Fruit fly (Drosophila melanogaster) whole organism, embryonic: Measurements from ENCODE around the gene CG46310.
A peak's percentile ranks its signal among the peaks of the same experiment; 100 is the strongest.

Experiments used
- B-H1 ChIP-seq: fragments of 200-800 bp; sonication (Bioruptor generic); IDR thresholded peaks from 3 replicates; pipeline ENCODE4 v1.3.6; 2022; ENCODE audit warnings: missing biosample characterization, missing genetic modification characterization
- Bgb ChIP-seq: fragments of 200-800 bp; sonication (Bioruptor generic); IDR thresholded peaks from 2 replicates; pipeline ENCODE4 v1.3.6; 2022; ENCODE audit warnings: missing biosample characterization, missing genetic modification characterization; ENCODE audit not compliant: partially characterized antibody
- CG11398 ChIP-seq: fragments of 200-800 bp; sonication (Bioruptor generic); optimal IDR thresholded peaks from 2 replicates; lab custom pipeline; 2016; ENCODE audit warnings: missing biosample characterization, missing genetic modification characterization
- CG1233 ChIP-seq: fragments of 200-800 bp; sonication (Bioruptor generic); optimal IDR thresholded peaks from 4 replicates; lab custom pipeline; 2018; ENCODE audit warnings: missing biosample characterization, mild to moderate bottlenecking, missing genetic modification characterization
- CG13123 ChIP-seq: fragments of 200-800 bp; sonication (Bioruptor generic); optimal IDR thresholded peaks from 2 replicates; lab custom pipeline; 2016; ENCODE audit warnings: missing biosample characterization, missing genetic modification characterization
- CG13775 ChIP-seq: fragments of 200-800 bp; sonication (Bioruptor generic); optimal IDR thresholded peaks from 3 replicates; lab custom pipeline; 2017; ENCODE audit warnings: missing biosample characterization, mild to moderate bottlenecking, missing genetic modification characterization
- CG1603 ChIP-seq: fragments of 200-800 bp; sonication (Bioruptor generic); optimal IDR thresholded peaks from 2 replicates; lab custom pipeline; 2019; ENCODE audit warnings: missing biosample characterization, mild to moderate bottlenecking, missing genetic modification characterization, moderate library complexity
- CG2116 ChIP-seq: fragments of 200-800 bp; sonication (Bioruptor generic); optimal IDR thresholded peaks from 3 replicates; lab custom pipeline; 2018; ENCODE audit warnings: missing biosample characterization, mild to moderate bottlenecking, missing genetic modification characterization
- CG2202 ChIP-seq: fragments of 200-800 bp; sonication (Bioruptor generic); optimal IDR thresholded peaks from 2 replicates; lab custom pipeline; 2018; ENCODE audit warnings: missing biosample characterization, mild to moderate bottlenecking, missing genetic modification characterization
- CG2875 ChIP-seq: fragments of 200-800 bp; sonication (Bioruptor generic); optimal IDR thresholded peaks from 2 replicates; lab custom pipeline; 2017; ENCODE audit warnings: missing biosample characterization, mild to moderate bottlenecking, missing genetic modification characterization, missing genetic modification reagents
- CG3163 ChIP-seq: fragments of 200-800 bp; sonication (Bioruptor generic); optimal IDR thresholded peaks from 3 replicates; lab custom pipeline; 2016; ENCODE audit warnings: missing biosample characterization, missing genetic modification characterization
- CG32532 ChIP-seq: fragments of 200-800 bp; sonication (Bioruptor generic); IDR thresholded peaks from 2 replicates; pipeline ENCODE4 v1.3.6; 2022; ENCODE audit warnings: missing biosample characterization, missing genetic modification characterization
- CG34376 ChIP-seq: fragments of 200-800 bp; sonication (Bioruptor generic); optimal IDR thresholded peaks from 2 replicates; lab custom pipeline; 2018; ENCODE audit warnings: missing biosample characterization, mild to moderate bottlenecking, missing genetic modification characterization
- CG3838 ChIP-seq: fragments of 200-800 bp; sonication (Bioruptor generic); optimal IDR thresholded peaks from 3 replicates; lab custom pipeline; 2016; ENCODE audit warnings: missing biosample characterization, missing genetic modification characterization
- CG5180 ChIP-seq: fragments of 200-800 bp; sonication (Bioruptor generic); optimal IDR thresholded peaks from 3 replicates; lab custom pipeline; 2017; ENCODE audit warnings: missing biosample characterization, missing genetic modification characterization, mild to moderate bottlenecking, moderate library complexity, missing genetic modification reagents
- CG6254 ChIP-seq: fragments of 200-800 bp; sonication (Bioruptor generic); optimal IDR thresholded peaks from 3 replicates; lab custom pipeline; 2017; ENCODE audit warnings: mild to moderate bottlenecking, missing biosample characterization, missing genetic modification reagents, missing genetic modification characterization
- CG8290 ChIP-seq, 3 experiments: fragments of 200-800 bp; sonication (Bioruptor generic); optimal IDR thresholded peaks; 2 replicates each; lab custom pipeline; 2016 to 2019; ENCODE audit warnings: missing biosample characterization in 3 of 3, missing genetic modification characterization in 3 of 3, mild to moderate bottlenecking in 2 of 3, moderate library complexity in 1 of 3
- CG8478 ChIP-seq: fragments of >200 bp; optimal IDR thresholded peaks from 2 replicates; lab custom pipeline; 2018
- CG8765 ChIP-seq: fragments of 200-800 bp; sonication (Bioruptor generic); IDR thresholded peaks from 2 replicates; pipeline ENCODE4 v1.3.6; 2022; ENCODE audit warnings: missing biosample characterization, missing genetic modification characterization
- CG8924 ChIP-seq: fragments of 200-800 bp; optimal IDR thresholded peaks from 3 replicates; lab custom pipeline; 2019; ENCODE audit warnings: missing biosample characterization, mild to moderate bottlenecking, missing genetic modification characterization, moderate library complexity
- CkIIα-i1 ChIP-seq: fragments of 200-800 bp; sonication (Bioruptor generic); IDR thresholded peaks from 2 replicates; pipeline ENCODE4 v1.3.6; 2022; ENCODE audit warnings: missing biosample characterization, missing genetic modification characterization
- CoRest ChIP-seq: fragments of 200-800 bp; sonication (Bioruptor generic); optimal IDR thresholded peaks from 3 replicates; lab custom pipeline; 2018; ENCODE audit warnings: missing biosample characterization, mild to moderate bottlenecking, missing genetic modification characterization, moderate library complexity
- H2.0 ChIP-seq: fragments of 200-800 bp; sonication (Bioruptor generic); IDR thresholded peaks from 2 replicates; pipeline ENCODE4 v1.3.6; 2022; ENCODE audit warnings: missing biosample characterization, missing genetic modification characterization
- Hr51 ChIP-seq, 2 experiments: fragments of 200-800 bp; sonication (Bioruptor generic); optimal IDR thresholded peaks; 2 replicates in 1 of 2; 3 replicates in 1 of 2; lab custom pipeline; 2016 to 2018; ENCODE audit warnings: missing biosample characterization in 2 of 2, missing genetic modification characterization in 2 of 2, mild to moderate bottlenecking in 1 of 2, moderate library complexity in 1 of 2
- MESR4 ChIP-seq: fragments of 200-800 bp; sonication (Bioruptor generic); optimal IDR thresholded peaks from 2 replicates; lab custom pipeline; 2018; ENCODE audit warnings: missing biosample characterization, mild to moderate bottlenecking, missing genetic modification characterization, moderate library complexity
- Scr ChIP-seq: fragments of 200-800 bp; sonication (Bioruptor generic); IDR thresholded peaks from 2 replicates; pipeline ENCODE4 v1.3.6; 2022; ENCODE audit warnings: missing biosample characterization, missing genetic modification characterization; ENCODE audit not compliant: partially characterized antibody
- Six4 ChIP-seq: fragments of 200-800 bp; sonication (Bioruptor generic); optimal IDR thresholded peaks from 2 replicates; lab custom pipeline; 2016; ENCODE audit warnings: missing biosample characterization, missing genetic modification characterization
- Sox102F ChIP-seq: fragments of 200-800 bp; sonication (Bioruptor generic); optimal IDR thresholded peaks from 2 replicates; lab custom pipeline; 2018; ENCODE audit warnings: missing biosample characterization, mild to moderate bottlenecking, missing genetic modification characterization, moderate library complexity
- ara ChIP-seq: fragments of 200-800 bp; sonication (Bioruptor generic); IDR thresholded peaks from 2 replicates; pipeline ENCODE4 v1.3.6; 2022; ENCODE audit warnings: missing biosample characterization, missing genetic modification characterization
- ase ChIP-seq: fragments of 200-800 bp; sonication (Bioruptor generic); IDR thresholded peaks from 3 replicates; pipeline ENCODE4 v1.3.6; 2022; ENCODE audit warnings: missing biosample characterization, missing genetic modification characterization
- bbx ChIP-seq: fragments of 200-800 bp; sonication (Bioruptor generic); IDR thresholded peaks from 2 replicates; pipeline ENCODE4 v1.3.6; 2022; ENCODE audit warnings: missing biosample characterization, missing genetic modification characterization; ENCODE audit not compliant: partially characterized antibody
- br ChIP-seq: fragments of >200 bp; optimal IDR thresholded peaks from 2 replicates; lab custom pipeline; 2017
- bsh ChIP-seq, 2 experiments: fragments of 200-800 bp; sonication (Bioruptor generic); optimal IDR thresholded peaks; 2 replicates each; lab custom pipeline; 2017 to 2018; ENCODE audit warnings: mild to moderate bottlenecking in 2 of 2, missing biosample characterization in 2 of 2, missing genetic modification characterization in 2 of 2, moderate library complexity in 1 of 2
- cad ChIP-seq: fragments of >200 bp; optimal IDR thresholded peaks from 2 replicates; lab custom pipeline; 2017; ENCODE audit warnings: missing biosample characterization, missing genetic modification characterization
- ci ChIP-seq: fragments of 200-800 bp; sonication (Bioruptor generic); IDR thresholded peaks from 3 replicates; pipeline ENCODE4 v1.3.6; 2022; ENCODE audit warnings: missing biosample characterization, missing genetic modification characterization
- da ChIP-seq: fragments of 200-800 bp; sonication (Bioruptor generic); optimal IDR thresholded peaks from 2 replicates; lab custom pipeline; 2016; ENCODE audit warnings: missing biosample characterization, missing genetic modification characterization
- dan ChIP-seq: fragments of 200-800 bp; sonication (Bioruptor generic); IDR thresholded peaks from 2 replicates; pipeline ENCODE4 v1.3.6; 2022; ENCODE audit warnings: missing biosample characterization, missing genetic modification characterization
- dati ChIP-seq: fragments of 200-800 bp; sonication (Bioruptor generic); IDR thresholded peaks from 2 replicates; pipeline ENCODE4 v1.3.6; 2022; ENCODE audit warnings: missing biosample characterization, missing genetic modification characterization
- disco-r ChIP-seq: fragments of 200-800 bp; sonication (Bioruptor generic); optimal IDR thresholded peaks from 2 replicates; lab custom pipeline; 2016; ENCODE audit warnings: missing biosample characterization, missing genetic modification characterization
- h ChIP-seq: fragments of >200 bp; optimal IDR thresholded peaks from 2 replicates; lab custom pipeline; 2017
- nom ChIP-seq: fragments of 200-800 bp; sonication (Bioruptor generic); optimal IDR thresholded peaks from 2 replicates; lab custom pipeline; 2017; ENCODE audit warnings: missing biosample characterization, missing genetic modification characterization, mild to moderate bottlenecking, moderate library complexity, missing genetic modification reagents
- oc ChIP-seq: fragments of 200-800 bp; sonication (Bioruptor generic); optimal IDR thresholded peaks from 2 replicates; lab custom pipeline; 2018; ENCODE audit warnings: missing biosample characterization, mild to moderate bottlenecking, missing genetic modification characterization, moderate library complexity
- pita ChIP-seq: fragments of 200-800 bp; sonication (Bioruptor generic); optimal IDR thresholded peaks from 2 replicates; lab custom pipeline; 2017; ENCODE audit warnings: missing biosample characterization, mild to moderate bottlenecking, missing genetic modification characterization
- tgo ChIP-seq: fragments of 200-800 bp; sonication (Bioruptor generic); IDR thresholded peaks from 3 replicates; pipeline ENCODE4 v1.3.6; 2022; ENCODE audit warnings: missing biosample characterization, missing genetic modification characterization
- tio ChIP-seq: fragments of 200-800 bp; sonication (Bioruptor generic); optimal IDR thresholded peaks from 2 replicates; lab custom pipeline; 2017; ENCODE audit warnings: missing biosample characterization, missing genetic modification characterization, inconsistent platforms
- unpg ChIP-seq: fragments of 200-800 bp; sonication (Bioruptor generic); optimal IDR thresholded peaks from 3 replicates; lab custom pipeline; 2018; ENCODE audit warnings: missing biosample characterization, mild to moderate bottlenecking, missing genetic modification characterization, moderate library complexity
- wdn ChIP-seq: fragments of 200-800 bp; sonication (Bioruptor generic); IDR thresholded peaks from 2 replicates; pipeline ENCODE4 v1.3.6; 2022; ENCODE audit warnings: missing biosample characterization, missing genetic modification characterization
- zfh1 ChIP-seq: fragments of 200-800 bp; sonication (Bioruptor generic); IDR thresholded peaks from 3 replicates; pipeline ENCODE4 v1.3.6; 2022; ENCODE audit warnings: missing biosample characterization, missing genetic modification characterization

The CG46310 gene

dm6 chr3R:23189958-23190900 lies 16.6 kb downstream of the CG46310 start (continued):
- TF ChIP-seq Six4 (GFP tag; lab: Kevin White, UChicago) (peak; percentile 36), ara (peak; percentile 30; the same call in 1 of the 2 replicates), ci (peak; percentile 84), B-H1 (GFP tag; lab: Robert Waterston, UW) (peak; percentile 57; the same call in 2 of the 3 replicates), CG1233 (GFP tag; lab: Kevin White, UChicago) (peak; percentile 60), br (lab: Kevin White, UChicago) (no peak), CG13123 (no peak), CG8765 (GFP tag; lab: Robert Waterston, UW) (peak; percentile 41; the same call in 1 of the 2 replicates), dan (GFP tag; lab: Robert Waterston, UW) (no peak), bbx (GFP tag; lab: Robert Waterston, UW) (no peak), CG2116 (peak; percentile 6), tio (GFP tag; lab: Kevin White, UChicago) (peak; percentile 63), CG2875 (GFP tag; lab: Kevin White, UChicago) (no peak), CG3163 (peak; percentile 19), Scr (GFP tag; lab: Robert Waterston, UW) (no peak), CG6254 (peak; percentile 22), zfh1 (GFP tag; lab: Robert Waterston, UW) (peak; percentile 77), CkIIα-i1 (GFP tag; lab: Robert Waterston, UW) (no peak), CoRest (tag; lab: Kevin White, UChicago) (peak; percentile 81), h (lab: Kevin White, UChicago) (no peak), CG3838 (GFP tag; lab: Kevin White, UChicago) (peak; percentile 26), tgo (GFP tag; lab: Robert Waterston, UW) (peak; percentile 73), Sox102F (GFP tag; lab: Kevin White, UChicago) (peak; percentile 81), disco-r (GFP tag; lab: Kevin White, UChicago) (peak; percentile 43), da (GFP tag; lab: Kevin White, UChicago) (peak; percentile 2), Hr51 (GFP tag; optimal IDR thresholded peaks at IDR 0.05; lab: Kevin White, UChicago) (peak; percentile 35 to 84), CG8924 (peak; percentile 80), CG5180 (GFP tag; lab: Kevin White, UChicago) (peak; percentile 52), MESR4 (GFP tag; lab: Kevin White, UChicago) (peak; percentile 6), CG8290 (GFP tag; optimal IDR thresholded peaks at IDR 0.05; lab: Kevin White, UChicago) (no peak), CG8290 (tag; optimal IDR thresholded peaks at IDR 0.05; lab: Kevin White, UChicago) (peak in 1 of 2 experiments; percentile 92), CG8478 (lab: Kevin White, UChicago) (no peak), CG11398 (peak; percentile 49), H2.0 (GFP tag; lab: Robert Waterston, UW) (peak; percentile 74), CG2202 (tag; lab: Kevin White, UChicago) (peak; percentile 33), CG13775 (GFP tag; lab: Kevin White, UChicago) (peak; percentile 57), Bgb (GFP tag; lab: Robert Waterston, UW) (peak; percentile 13; the same call in 1 of the 2 replicates), pita (GFP tag; lab: Kevin White, UChicago) (no peak), oc (tag; lab: Kevin White, UChicago) (peak; percentile 54), wdn (GFP tag; lab: Robert Waterston, UW) (peak; percentile 73; the same call in 1 of the 2 replicates), bsh (GFP tag; optimal IDR thresholded peaks at IDR 0.05; lab: Kevin White, UChicago) (peak in 1 of 2 experiments; percentile 82), nom (GFP tag; lab: Kevin White, UChicago) (peak; percentile 71), CG34376 (peak; percentile 9), cad (GFP tag; lab: Kevin White, UChicago) (no peak), ase (GFP tag; lab: Robert Waterston, UW) (peak; percentile 70; the same call in 2 of the 3 replicates), CG32532 (GFP tag; lab: Robert Waterston, UW) (peak; percentile 81), dati (no peak), CG1603 (tag; lab: Kevin White, UChicago) (peak; percentile 84), unpg (GFP tag; lab: Kevin White, UChicago) (peak; percentile 88)
